Fruit fly (Drosophila melanogaster): ENCODE results near the gene CG15864.

Gene CG15864

DNA sequence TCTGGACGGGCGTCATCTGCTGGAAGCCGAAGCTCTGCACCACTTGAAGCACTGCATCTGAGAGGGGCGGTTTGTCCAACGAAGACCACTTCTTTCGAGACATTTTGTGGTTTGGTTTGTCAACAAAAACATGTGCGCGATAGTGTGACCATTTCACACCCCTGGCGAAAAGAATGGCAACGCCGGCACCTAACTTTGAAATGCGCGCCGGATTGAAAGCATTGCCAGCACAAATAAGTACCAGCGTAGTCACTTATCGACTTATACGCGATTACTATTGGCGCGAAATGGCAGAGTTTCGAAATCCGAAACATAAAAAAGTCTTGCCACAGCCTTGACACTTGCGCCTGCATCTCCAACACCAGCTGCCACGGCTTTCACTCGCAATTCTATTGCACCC lies 21.5 kb downstream of the CG15864 start, which contains the start of gene CG9630 (continued):
- TF ChIP-seq sens (GFP tag), result no peak
- TF ChIP-seq chm (GFP tag; IDR thresholded peaks at IDR 0.05), result peak; percentile 32; the same call in 1 of the 2 replicates
- no peak for TF ChIP-seq row (GFP tag; IDR thresholded peaks at IDR 0.05)
- TF ChIP-seq CrebB (tag; optimal IDR thresholded peaks at IDR 0.05), result no peak
- no peak for TF ChIP-seq Dek (tag; optimal IDR thresholded peaks at IDR 0.05)
- TF ChIP-seq CG9215 (GFP tag; IDR thresholded peaks at IDR 0.05), result peak; percentile 100
- no peak for TF ChIP-seq CG3407 (GFP tag; optimal IDR thresholded peaks at IDR 0.05)
- no peak for TF ChIP-seq Side (GFP tag; optimal IDR thresholded peaks at IDR 0.05)
- TF ChIP-seq inv (GFP tag; IDR thresholded peaks at IDR 0.05; ENCODE audit: partially characterized antibody), result peak; percentile 43; the same call in 1 of the 2 replicates
- no peak for TF ChIP-seq ems (GFP tag; optimal IDR thresholded peaks at IDR 0.05)
- TF ChIP-seq tgo (GFP tag; IDR thresholded peaks at IDR 0.05), result no peak
- no peak for TF ChIP-seq Oli (tag; optimal IDR thresholded peaks at IDR 0.05)
- no peak for TF ChIP-seq kni (GFP tag; optimal IDR thresholded peaks at IDR 0.05)
- no peak for TF ChIP-seq CG1647 (GFP tag; optimal IDR thresholded peaks at IDR 0.05)
- no peak for TF ChIP-seq vvl (GFP tag; IDR thresholded peaks at IDR 0.05)
- no peak for TF ChIP-seq bsh (GFP tag; optimal IDR thresholded peaks at IDR 0.05)
- no peak for TF ChIP-seq Ptx1 (GFP tag; IDR thresholded peaks at IDR 0.05)
- TF ChIP-seq odd (GFP tag; optimal IDR thresholded peaks at IDR 0.05), result no peak
- no peak for TF ChIP-seq HLHmδ (GFP tag; optimal IDR thresholded peaks at IDR 0.05)
- no peak for TF ChIP-seq chn (GFP tag; optimal IDR thresholded peaks at IDR 0.05)
- TF ChIP-seq CG11085 (GFP tag; IDR thresholded peaks at IDR 0.05), result no peak
- TF ChIP-seq Sox100B (GFP tag; optimal IDR thresholded peaks at IDR 0.05), result no peak
- TF ChIP-seq Oaz (GFP tag; IDR thresholded peaks at IDR 0.05), result no peak
- TF ChIP-seq Fer1 (GFP tag; optimal IDR thresholded peaks at IDR 0.05), result no peak
- TF ChIP-seq Elba2 (GFP tag; optimal IDR thresholded peaks at IDR 0.05), result peak; percentile 79
- no peak for TF ChIP-seq CG12942 (GFP tag; optimal IDR thresholded peaks at IDR 0.05)
- peak; percentile 80 for TF ChIP-seq CG34224 (GFP tag; IDR thresholded peaks at IDR 0.05; ENCODE audit: partially characterized antibody)
- no peak for TF ChIP-seq sens-2 (GFP tag; IDR thresholded peaks at IDR 0.05)
- no peak for TF ChIP-seq fu2 (GFP tag; optimal IDR thresholded peaks at IDR 0.05)
- TF ChIP-seq CG10959 (GFP tag; IDR thresholded peaks at IDR 0.05), result no peak
- no peak for TF ChIP-seq Mes4 (GFP tag; optimal IDR thresholded peaks at IDR 0.05)
- no peak for TF ChIP-seq CG4424 (GFP tag; optimal IDR thresholded peaks at IDR 0.05)
- peak; percentile 56 for TF ChIP-seq Sin3A (optimal IDR thresholded peaks at IDR 0.05)
- no peak for TF ChIP-seq CG17612 (GFP tag; IDR thresholded peaks at IDR 0.05)
- TF ChIP-seq Camta (GFP tag; optimal IDR thresholded peaks at IDR 0.05), result no peak
- no peak for TF ChIP-seq nerfin-1 (tag; optimal IDR thresholded peaks at IDR 0.05)
- TF ChIP-seq bigmax (GFP tag; optimal IDR thresholded peaks at IDR 0.05), result peak; percentile 60
- peak; percentile 73 for TF ChIP-seq HmgD (GFP tag; optimal IDR thresholded peaks at IDR 0.05)
- no peak for TF ChIP-seq Atf3 (GFP tag; optimal IDR thresholded peaks at IDR 0.05)
- no peak for TF ChIP-seq sug (tag; optimal IDR thresholded peaks at IDR 0.05)
- no peak for TF ChIP-seq Antp (GFP tag; optimal IDR thresholded peaks at IDR 0.05)
- TF ChIP-seq CG33557 (GFP tag; optimal IDR thresholded peaks at IDR 0.05), result no peak
- no peak for TF ChIP-seq pb (GFP tag; optimal IDR thresholded peaks at IDR 0.05)
- peak; percentile 31; the same call in 1 of the 2 replicates for TF ChIP-seq tna (GFP tag; IDR thresholded peaks at IDR 0.05; ENCODE audit: partially characterized antibody)
- TF ChIP-seq Dfd (GFP tag; optimal IDR thresholded peaks at IDR 0.05), result no peak
- TF ChIP-seq dati (GFP tag; IDR thresholded peaks at IDR 0.05), result no peak
- no peak for TF ChIP-seq Gug (GFP tag; IDR thresholded peaks at IDR 0.05)
- no peak for TF ChIP-seq nom (GFP tag; optimal IDR thresholded peaks at IDR 0.05)
- TF ChIP-seq Myb (GFP tag; optimal IDR thresholded peaks at IDR 0.05), result no peak
- TF ChIP-seq tap (tag; optimal IDR thresholded peaks at IDR 0.05), result no peak
- TF ChIP-seq crc (GFP tag; optimal IDR thresholded peaks at IDR 0.05), result no peak
- TF ChIP-seq MBD-R2 (GFP tag; IDR thresholded peaks at IDR 0.05), result peak; percentile 88
- no peak for TF ChIP-seq CG14965 (GFP tag; optimal IDR thresholded peaks at IDR 0.05; ENCODE audit: borderline replicate concordance)
